Fruit fly (Drosophila melanogaster) whole organism, wandering third instar larva: ENCODE results near the gene Glyp.

Source experiments
- Abd-B ChIP-seq: fragments of >200 bp; optimal IDR thresholded peaks from 2 replicates; lab custom pipeline; 2017; ENCODE audit warnings: missing biosample characterization, missing genetic modification characterization
- CG32264 ChIP-seq: fragments of 200-800 bp; sonication (Bioruptor generic); optimal IDR thresholded peaks from 2 replicates; lab custom pipeline; 2016; ENCODE audit warnings: missing biosample characterization, missing genetic modification characterization
- CG9705 ChIP-seq: fragments of 200-800 bp; sonication (Bioruptor generic); optimal IDR thresholded peaks from 2 replicates; lab custom pipeline; 2018; ENCODE audit warnings: missing biosample characterization, mild to moderate bottlenecking, missing genetic modification characterization
- CrebA ChIP-seq: fragments of 200-800 bp; sonication (Bioruptor generic); optimal IDR thresholded peaks from 2 replicates; lab custom pipeline; 2016; ENCODE audit warnings: missing biosample characterization, mild to moderate bottlenecking, missing genetic modification characterization, borderline replicate concordance
- Dfd ChIP-seq: fragments of >200 bp; optimal IDR thresholded peaks from 2 replicates; lab custom pipeline; 2017; ENCODE audit warnings: missing biosample characterization, missing genetic modification characterization
- Dif ChIP-seq: fragments of 200-275, 200-300 bp; sonication (Bioruptor generic); optimal IDR thresholded peaks from 2 replicates; lab custom pipeline; 2018; ENCODE audit warnings: missing biosample characterization, missing genetic modification characterization; ENCODE audit not compliant: partially characterized antibody
- GATAd ChIP-seq: sonication (Bioruptor generic); optimal IDR thresholded peaks from 2 replicates; lab custom pipeline; 2016; ENCODE audit warnings: missing biosample characterization, missing genetic modification characterization
- HLH106 ChIP-seq: fragments of 200-800 bp; optimal IDR thresholded peaks from 3 replicates; lab custom pipeline; 2019; ENCODE audit warnings: missing biosample characterization, mild to moderate bottlenecking, missing genetic modification characterization, moderate library complexity
- Hnf4 ChIP-seq: fragments of 200-800 bp; sonication (Bioruptor generic); optimal IDR thresholded peaks from 2 replicates; lab custom pipeline; 2016; ENCODE audit warnings: missing biosample characterization, mild to moderate bottlenecking, missing genetic modification characterization
- Hr78 ChIP-seq: fragments of >200 bp; optimal IDR thresholded peaks from 2 replicates; lab custom pipeline; 2017; ENCODE audit warnings: missing biosample characterization, missing genetic modification characterization
- Hr83 ChIP-seq: fragments of 200-300 bp; sonication (Bioruptor generic); optimal IDR thresholded peaks from 2 replicates; lab custom pipeline; 2016; ENCODE audit warnings: missing biosample characterization, mild to moderate bottlenecking, missing genetic modification characterization, moderate library complexity; ENCODE audit not compliant: poor library complexity, severe bottlenecking
- Jra ChIP-seq: sonication (Bioruptor generic); optimal IDR thresholded peaks from 2 replicates; lab custom pipeline; 2016; ENCODE audit warnings: missing biosample characterization, missing genetic modification characterization
- Mio ChIP-seq: sonication (Bioruptor generic); optimal IDR thresholded peaks from 2 replicates; lab custom pipeline; 2016; ENCODE audit warnings: missing biosample characterization, missing genetic modification characterization
- Myc ChIP-seq: fragments of >200 bp; optimal IDR thresholded peaks from 2 replicates; lab custom pipeline; 2017
- N ChIP-seq: fragments of >200 bp; optimal IDR thresholded peaks from 2 replicates; lab custom pipeline; 2018; ENCODE audit warnings: missing biosample characterization, missing external identifiers, missing genetic modification characterization
- OdsH ChIP-seq: fragments of 200-800 bp; sonication (Bioruptor generic); optimal IDR thresholded peaks from 2 replicates; lab custom pipeline; 2016; ENCODE audit warnings: missing biosample characterization, mild to moderate bottlenecking, missing genetic modification characterization
- Rel ChIP-seq, 2 experiments: fragments of 200-800 bp; sonication (Bioruptor generic) in 1 of 2; optimal IDR thresholded peaks; 2 replicates in 1 of 2; 3 replicates in 1 of 2; lab custom pipeline; 2016 to 2019; ENCODE audit warnings: mild to moderate bottlenecking in 2 of 2, missing biosample characterization in 2 of 2, missing genetic modification characterization in 2 of 2, moderate library complexity in 1 of 2
- Sp1 ChIP-seq: fragments of 200-800 bp; sonication (Bioruptor generic); optimal IDR thresholded peaks from 3 replicates; lab custom pipeline; 2019; ENCODE audit warnings: missing biosample characterization, mild to moderate bottlenecking, missing genetic modification characterization, moderate library complexity
- Vsx2 ChIP-seq: fragments of 200-300, 225-300 bp; sonication (Bioruptor generic); optimal IDR thresholded peaks from 2 replicates; lab custom pipeline; 2018; ENCODE audit warnings: missing biosample characterization, missing genetic modification characterization; ENCODE audit not compliant: partially characterized antibody
- br ChIP-seq: fragments of 200-800 bp; sonication (Bioruptor generic); optimal IDR thresholded peaks from 2 replicates; lab custom pipeline; 2016; ENCODE audit warnings: missing biosample characterization, missing genetic modification characterization
- brk ChIP-seq: fragments of 200-800 bp; sonication (Bioruptor generic); optimal IDR thresholded peaks from 2 replicates; lab custom pipeline; 2016; ENCODE audit warnings: missing biosample characterization, mild to moderate bottlenecking, missing genetic modification characterization
- dl ChIP-seq, 2 experiments: fragments of 175-275, 200-275 bp in 1 of 2; fragments of 200-275 bp in 1 of 2; sonication (Bioruptor generic); optimal IDR thresholded peaks; lab custom pipeline; 2018; ENCODE audit warnings: mild to moderate bottlenecking in 2 of 2, missing biosample characterization in 2 of 2, missing genetic modification characterization in 2 of 2, moderate library complexity in 2 of 2; ENCODE audit not compliant: partially characterized antibody in 2 of 2, insufficient read depth in 1 of 2
- dmrt93B ChIP-seq: fragments of 200-800 bp; sonication (Bioruptor generic); optimal IDR thresholded peaks from 2 replicates; lab custom pipeline; 2018; ENCODE audit warnings: missing biosample characterization, mild to moderate bottlenecking, missing genetic modification characterization
- dsf ChIP-seq: sonication (Bioruptor generic); optimal IDR thresholded peaks from 2 replicates; lab custom pipeline; 2016; ENCODE audit warnings: missing biosample characterization, missing genetic modification characterization, borderline replicate concordance
- ey ChIP-seq: fragments of 200-800 bp; sonication (Bioruptor generic); optimal IDR thresholded peaks from 2 replicates; lab custom pipeline; 2016; ENCODE audit warnings: missing biosample characterization, missing genetic modification characterization
- foxo ChIP-seq, 2 experiments: fragments of 200-800 bp; sonication (Bioruptor generic); optimal IDR thresholded peaks; 2 replicates in 1 of 2; 3 replicates in 1 of 2; lab custom pipeline; 2016 to 2017; ENCODE audit warnings: missing biosample characterization in 2 of 2, missing genetic modification characterization in 2 of 2
- fru ChIP-seq: fragments of 200-800 bp; sonication (Bioruptor generic); optimal IDR thresholded peaks from 3 replicates; lab custom pipeline; 2016; ENCODE audit warnings: missing biosample characterization, mild to moderate bottlenecking, missing genetic modification characterization
- h ChIP-seq: fragments of 200-800 bp; sonication (Bioruptor generic); optimal IDR thresholded peaks from 3 replicates; lab custom pipeline; 2016; ENCODE audit warnings: missing biosample characterization, mild to moderate bottlenecking, missing genetic modification characterization
- jim ChIP-seq: fragments of 175-275, 200-325 bp; sonication (Bioruptor generic); optimal IDR thresholded peaks from 2 replicates; lab custom pipeline; 2016; ENCODE audit warnings: missing biosample characterization, mild to moderate bottlenecking, missing genetic modification characterization
- lola ChIP-seq: fragments of >200 bp; optimal IDR thresholded peaks from 2 replicates; lab custom pipeline; 2017; ENCODE audit warnings: missing biosample characterization, missing genetic modification characterization
- pan ChIP-seq: fragments of >200 bp; optimal IDR thresholded peaks from 2 replicates; lab custom pipeline; 2017
- psq ChIP-seq: fragments of 200-800 bp; sonication (Bioruptor generic); optimal IDR thresholded peaks from 3 replicates; lab custom pipeline; 2017; ENCODE audit warnings: missing biosample characterization, mild to moderate bottlenecking, missing genetic modification characterization, moderate library complexity
- rgr ChIP-seq: fragments of 200-800 bp; sonication (Bioruptor generic); optimal IDR thresholded peaks from 3 replicates; lab custom pipeline; 2016; ENCODE audit warnings: missing biosample characterization, mild to moderate bottlenecking, missing genetic modification characterization
- sage ChIP-seq: fragments of 200-800 bp; sonication (Bioruptor generic); optimal IDR thresholded peaks from 2 replicates; lab custom pipeline; 2016; ENCODE audit warnings: missing biosample characterization, mild to moderate bottlenecking, missing genetic modification characterization
- sv ChIP-seq: fragments of 200-800 bp; sonication (Bioruptor generic); optimal IDR thresholded peaks from 3 replicates; lab custom pipeline; 2016; ENCODE audit warnings: missing biosample characterization, missing genetic modification characterization
- tai ChIP-seq: sonication (Bioruptor generic); optimal IDR thresholded peaks from 2 replicates; lab custom pipeline; 2016; ENCODE audit warnings: missing biosample characterization, missing genetic modification characterization
- usp ChIP-seq: fragments of >200 bp; optimal IDR thresholded peaks from 2 replicates; lab custom pipeline; 2017; ENCODE audit warnings: missing biosample characterization, missing genetic modification characterization
- woc ChIP-seq: sonication (Bioruptor generic); optimal IDR thresholded peaks from 2 replicates; lab custom pipeline; 2016; ENCODE audit warnings: missing biosample characterization, mild to moderate bottlenecking, missing genetic modification characterization

Glyp gene

DNA sequence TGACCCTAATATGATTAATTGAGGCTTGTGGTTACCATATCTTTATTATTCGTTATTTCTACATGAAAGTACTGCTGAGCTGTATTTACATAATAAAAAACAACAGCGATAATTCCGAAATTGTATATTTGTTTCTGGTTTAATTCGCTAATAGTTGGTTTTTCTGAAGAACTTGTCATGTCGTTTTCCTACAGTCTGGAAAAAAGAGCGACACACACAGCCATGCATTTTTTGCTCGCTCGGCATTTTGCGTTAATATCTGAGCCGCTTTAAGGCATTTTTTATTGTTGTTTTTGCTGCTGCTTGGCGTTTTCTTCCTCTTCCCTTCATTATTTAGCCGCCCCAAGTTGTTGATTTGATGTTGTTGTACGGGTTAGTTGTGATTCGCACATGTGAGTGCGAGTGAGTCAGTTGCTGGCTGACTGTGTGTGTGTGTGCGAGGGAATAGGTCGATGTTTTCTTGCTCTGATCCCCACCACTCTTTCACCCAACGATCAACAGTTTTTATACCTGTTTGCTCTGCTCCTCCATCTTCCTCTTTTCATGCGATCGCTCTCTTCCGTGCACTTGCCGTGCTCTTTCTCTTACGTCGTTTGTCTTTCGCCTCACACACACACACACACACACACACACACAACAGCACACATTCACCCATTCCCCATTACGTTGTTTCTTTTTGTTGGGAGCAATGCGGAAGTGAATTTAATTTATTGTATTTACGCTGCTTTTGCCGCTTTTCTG, 44.6 kb downstream of the Glyp start (continued):
- peak; percentile 76 for TF ChIP-seq Dif (GFP tag; lab: Kevin White, UChicago)
- TF ChIP-seq Dfd (GFP tag; lab: Kevin White, UChicago) = peak; percentile 90
- TF ChIP-seq woc (GFP tag; lab: Kevin White, UChicago) = peak; percentile 29
- no peak for TF ChIP-seq GATAd (GFP tag; lab: Kevin White, UChicago)
- peak; percentile 48 for TF ChIP-seq br (GFP tag; lab: Kevin White, UChicago)
- TF ChIP-seq Hr83 (GFP tag; lab: Kevin White, UChicago) = peak; percentile 42
- TF ChIP-seq, all 38 proteins: peak for 21

DNA sequence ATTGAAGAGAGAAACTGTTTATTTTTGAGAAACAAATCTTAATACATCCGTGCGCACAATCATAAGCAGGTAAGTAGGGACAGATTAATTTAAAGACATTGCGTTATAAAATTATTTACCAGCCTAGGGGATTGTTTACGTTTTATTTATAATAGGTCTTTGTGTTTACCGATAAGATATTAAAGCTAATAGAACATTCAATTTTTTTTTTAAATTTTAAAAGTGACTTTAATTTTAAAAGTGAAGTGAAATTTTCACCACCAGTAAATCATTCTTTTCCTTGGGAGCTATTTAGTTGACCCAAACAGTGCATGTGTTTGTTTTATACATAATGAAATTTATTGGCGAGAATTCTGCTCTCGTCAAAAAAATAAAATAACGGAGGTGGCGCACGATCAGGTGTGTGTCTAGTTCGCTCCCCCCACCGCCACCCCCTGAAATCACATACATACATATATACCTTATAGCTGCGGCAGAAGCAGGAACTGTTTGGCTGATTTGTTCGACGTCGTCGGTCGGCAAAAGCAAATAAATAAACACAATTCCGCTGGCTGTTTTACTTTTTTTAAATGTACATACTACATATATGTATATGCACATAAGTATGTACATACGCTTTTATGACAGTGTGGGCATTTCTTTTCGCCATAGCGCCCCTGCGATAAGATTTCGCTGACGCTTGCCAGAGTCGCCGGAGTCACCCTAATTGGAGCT, 45.5 kb downstream of the Glyp start:
- TF ChIP-seq br (GFP tag; lab: Kevin White, UChicago) (peak; percentile 30), psq (GFP tag; lab: Kevin White, UChicago) (no peak), brk (GFP tag; lab: Kevin White, UChicago) (peak; percentile 69), Hr83 (GFP tag; lab: Kevin White, UChicago) (peak; percentile 17), Myc (lab: Kevin White, UChicago) (no peak), usp (GFP tag; lab: Kevin White, UChicago) (no peak), Abd-B (GFP tag; lab: Kevin White, UChicago) (no peak), Jra (GFP tag; lab: Kevin White, UChicago) (no peak), HLH106 (tag; lab: Kevin White, UChicago) (peak; percentile 75), ey (GFP tag; lab: Kevin White, UChicago) (peak; percentile 67), lola (GFP tag; lab: Kevin White, UChicago) (no peak), Dfd (GFP tag; lab: Kevin White, UChicago) (no peak), h (GFP tag; lab: Kevin White, UChicago) (peak; percentile 74), pan (lab: Kevin White, UChicago) (no peak), tai (no peak), GATAd (GFP tag; lab: Kevin White, UChicago) (no peak), foxo (GFP tag; optimal IDR thresholded peaks at IDR 0.05; lab: Kevin White, UChicago) (peak in 1 of 2 experiments; percentile 64), OdsH (peak; percentile 67), jim (GFP tag; lab: Kevin White, UChicago) (no peak), CrebA (peak; percentile 60), rgr (GFP tag; lab: Kevin White, UChicago) (peak; percentile 54), sv (GFP tag; lab: Kevin White, UChicago) (no peak), sage (GFP tag; lab: Kevin White, UChicago) (peak; percentile 39), Hnf4 (GFP tag; lab: Kevin White, UChicago) (no peak), fru (peak; percentile 73), Vsx2 (no peak), dl (GFP tag; optimal IDR thresholded peaks at IDR 0.05; lab: Kevin White, UChicago; ENCODE audit: insufficient read depth in 1 of 2, partially characterized antibody in 2 of 2) (no peak), Sp1 (GFP tag; lab: Kevin White, UChicago) (peak; percentile 60), Mio (GFP tag; lab: Kevin White, UChicago) (no peak), Hr78 (GFP tag; lab: Kevin White, UChicago) (no peak), dsf (GFP tag; lab: Kevin White, UChicago) (no peak), woc (GFP tag; lab: Kevin White, UChicago) (peak; percentile 41), Rel (GFP tag; optimal IDR thresholded peaks at IDR 0.05; lab: Kevin White, UChicago) (no peak), Rel (tag; optimal IDR thresholded peaks at IDR 0.05; lab: Kevin White, UChicago) (peak; percentile 70), CG32264 (no peak), dmrt93B (GFP tag; lab: Kevin White, UChicago) (peak; percentile 37), Dif (GFP tag; lab: Kevin White, UChicago) (no peak), CG9705 (GFP tag; lab: Kevin White, UChicago) (no peak), N (no peak)
